Fruit fly (Drosophila melanogaster) whole organism, prepupa: ENCODE data around the gene Fign.

Source experiments
- CG11762 ChIP-seq: fragments of 200-800 bp; sonication (Bioruptor generic); optimal IDR thresholded peaks from 3 replicates; lab custom pipeline; 2016; ENCODE audit warnings: missing biosample characterization, missing genetic modification characterization; ENCODE audit not compliant: insufficient read depth
- CG3919 ChIP-seq: fragments of 200-800 bp; sonication (Bioruptor generic); optimal IDR thresholded peaks from 3 replicates; lab custom pipeline; 2016; ENCODE audit warnings: missing biosample characterization, missing genetic modification characterization
- Ets96B ChIP-seq: fragments of 200-800 bp; optimal IDR thresholded peaks from 2 replicates; lab custom pipeline; 2019; ENCODE audit warnings: missing biosample characterization, mild to moderate bottlenecking, missing genetic modification characterization, moderate library complexity

DNA sequence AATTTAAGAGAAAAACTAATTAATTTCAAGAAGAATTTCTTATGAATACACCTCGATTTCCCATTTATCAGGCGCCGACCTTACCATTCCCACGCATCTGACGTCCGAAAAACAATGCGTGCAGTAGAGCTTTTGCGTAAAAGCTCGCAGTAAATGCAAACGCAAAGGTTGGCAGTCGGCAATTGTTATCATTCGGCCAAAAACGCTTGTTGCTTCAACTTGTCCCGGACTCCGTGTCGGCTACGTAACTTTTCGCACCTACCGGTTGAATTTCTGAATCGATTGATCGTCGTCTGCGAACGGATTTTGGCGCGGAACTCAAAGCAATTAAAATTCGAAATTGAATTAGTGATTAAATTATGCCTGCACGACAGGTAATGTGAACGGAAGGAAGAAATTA is 15.8 kb downstream of the Fign start, which contains the start of gene CG3277:
- TF ChIP-seq CG3919 (GFP tag; lab: Kevin White, UChicago) = no peak
- no peak for TF ChIP-seq CG11762 (GFP tag; lab: Kevin White, UChicago)
- TF ChIP-seq Ets96B (tag; lab: Kevin White, UChicago) = no peak
